Fruit fly (Drosophila melanogaster) whole organism, embryonic: ENCODE measurements around the gene Kal1.

Experiments used
- Abd-B ChIP-seq: fragments of 200-800 bp; sonication (Bioruptor generic); optimal IDR thresholded peaks from 2 replicates; lab custom pipeline; 2018; ENCODE audit warnings: missing biosample characterization, mild to moderate bottlenecking, missing genetic modification characterization, moderate library complexity
- Antp ChIP-seq: fragments of 200-800 bp; sonication (Bioruptor generic); optimal IDR thresholded peaks from 3 replicates; lab custom pipeline; 2016; ENCODE audit warnings: missing biosample characterization, missing genetic modification characterization
- B-H2 ChIP-seq: fragments of 200-800 bp; sonication (Bioruptor generic); optimal IDR thresholded peaks from 2 replicates; lab custom pipeline; 2018; ENCODE audit warnings: missing biosample characterization, mild to moderate bottlenecking, missing genetic modification characterization
- CG10321 ChIP-seq: fragments of 200-800 bp; sonication (Bioruptor generic); IDR thresholded peaks from 2 replicates; pipeline ENCODE4 v1.3.6; 2022; ENCODE audit warnings: missing biosample characterization, missing genetic modification characterization
- CG10959 ChIP-seq: fragments of 200-800 bp; sonication (Bioruptor generic); IDR thresholded peaks from 2 replicates; pipeline ENCODE4 v1.3.6; 2022; ENCODE audit warnings: missing biosample characterization, missing genetic modification characterization
- CG11696 ChIP-seq: fragments of 200-800 bp; sonication (Bioruptor generic); IDR thresholded peaks from 2 replicates; pipeline ENCODE4 v1.3.6; 2022; ENCODE audit warnings: missing biosample characterization, missing genetic modification characterization
- CG12299 ChIP-seq: fragments of 200-800 bp; sonication (Bioruptor generic); optimal IDR thresholded peaks from 2 replicates; lab custom pipeline; 2018; ENCODE audit warnings: missing biosample characterization, mild to moderate bottlenecking, missing genetic modification characterization
- CG1233 ChIP-seq: fragments of 200-800 bp; sonication (Bioruptor generic); optimal IDR thresholded peaks from 4 replicates; lab custom pipeline; 2018; ENCODE audit warnings: missing biosample characterization, mild to moderate bottlenecking, missing genetic modification characterization
- CG12769 ChIP-seq: fragments of 200-800 bp; sonication (Bioruptor generic); optimal IDR thresholded peaks from 2 replicates; lab custom pipeline; 2019; ENCODE audit warnings: missing biosample characterization, mild to moderate bottlenecking, missing genetic modification characterization, moderate library complexity
- CG13296 ChIP-seq: fragments of 200-800 bp; sonication (Bioruptor generic); optimal IDR thresholded peaks from 3 replicates; lab custom pipeline; 2018; ENCODE audit warnings: missing biosample characterization, mild to moderate bottlenecking, missing genetic modification characterization
- CG17568 ChIP-seq: fragments of 200-800 bp; sonication (Bioruptor generic); optimal IDR thresholded peaks from 2 replicates; lab custom pipeline; 2018; ENCODE audit warnings: missing biosample characterization, mild to moderate bottlenecking, missing genetic modification characterization, moderate library complexity
- CG18011 ChIP-seq: fragments of 200-800 bp; sonication (Bioruptor generic); optimal IDR thresholded peaks from 2 replicates; lab custom pipeline; 2017; ENCODE audit warnings: missing biosample characterization, missing genetic modification characterization, mild to moderate bottlenecking, moderate library complexity, missing genotype
- CG2120 ChIP-seq: fragments of 200-800 bp; sonication (Bioruptor generic); optimal IDR thresholded peaks from 3 replicates; lab custom pipeline; 2016; ENCODE audit warnings: missing biosample characterization, missing genetic modification characterization
- CG31365 ChIP-seq: fragments of 200-800 bp; sonication (Bioruptor generic); optimal IDR thresholded peaks from 2 replicates; lab custom pipeline; 2018; ENCODE audit warnings: missing biosample characterization, mild to moderate bottlenecking, missing genetic modification characterization
- CG6854 ChIP-seq: fragments of 200-800 bp; sonication (Bioruptor generic); optimal IDR thresholded peaks from 3 replicates; lab custom pipeline; 2017; ENCODE audit warnings: missing biosample characterization, mild to moderate bottlenecking, missing genetic modification characterization
- CG7786 ChIP-seq: fragments of 200-800 bp; sonication (Bioruptor generic); optimal IDR thresholded peaks from 2 replicates; lab custom pipeline; 2016; ENCODE audit warnings: missing biosample characterization, missing genetic modification characterization
- CG9876 ChIP-seq: fragments of 200-800 bp; sonication (Bioruptor generic); optimal IDR thresholded peaks from 2 replicates; lab custom pipeline; 2016; ENCODE audit warnings: missing biosample characterization, missing genetic modification characterization
- Eip74EF ChIP-seq, 2 experiments: fragments of 200-800 bp in 1 of 2; fragments of >200 bp in 1 of 2; sonication (Bioruptor generic) in 1 of 2; optimal IDR thresholded peaks; 2 replicates each; lab custom pipeline; 2017 to 2019; ENCODE audit warnings: missing biosample characterization in 2 of 2, missing genetic modification characterization in 2 of 2, mild to moderate bottlenecking in 1 of 2, moderate library complexity in 1 of 2
- Hmx ChIP-seq: fragments of 200-800 bp; sonication (Bioruptor generic); optimal IDR thresholded peaks from 2 replicates; lab custom pipeline; 2016; ENCODE audit warnings: missing biosample characterization, missing genetic modification characterization
- Lim3 ChIP-seq: fragments of 200-800 bp; sonication (Bioruptor generic); IDR thresholded peaks from 2 replicates; pipeline ENCODE4 v1.3.6; 2022; ENCODE audit warnings: missing biosample characterization, missing genetic modification characterization
- NFAT ChIP-seq: fragments of 200-800 bp; sonication (Bioruptor generic); IDR thresholded peaks from 2 replicates; pipeline ENCODE4 v1.3.6; 2022; ENCODE audit warnings: missing biosample characterization, missing genetic modification characterization
- chm ChIP-seq: fragments of 200-800 bp; sonication (Bioruptor generic); IDR thresholded peaks from 2 replicates; pipeline ENCODE4 v1.3.6; 2022; ENCODE audit warnings: missing biosample characterization, missing genetic modification characterization
- cwo ChIP-seq: fragments of 200-800 bp; sonication (Bioruptor generic); optimal IDR thresholded peaks from 3 replicates; lab custom pipeline; 2017; ENCODE audit warnings: missing biosample characterization, missing genetic modification characterization, mild to moderate bottlenecking, moderate library complexity, missing genetic modification reagents
- exex ChIP-seq: fragments of 200-800 bp; sonication (Bioruptor generic); optimal IDR thresholded peaks from 4 replicates; lab custom pipeline; 2018; ENCODE audit warnings: missing biosample characterization, mild to moderate bottlenecking, missing genetic modification characterization, moderate library complexity
- fd102C ChIP-seq: fragments of 200-800 bp; sonication (Bioruptor generic); optimal IDR thresholded peaks from 2 replicates; lab custom pipeline; 2018; ENCODE audit warnings: missing biosample characterization, mild to moderate bottlenecking, missing genetic modification characterization, moderate library complexity
- fd64A ChIP-seq: fragments of 200-800 bp; sonication (Bioruptor generic); optimal IDR thresholded peaks from 3 replicates; lab custom pipeline; 2018; ENCODE audit warnings: missing biosample characterization, mild to moderate bottlenecking, missing genetic modification characterization
- gem ChIP-seq: fragments of 200-800 bp; sonication (Bioruptor generic); optimal IDR thresholded peaks from 2 replicates; lab custom pipeline; 2019; ENCODE audit warnings: missing biosample characterization, mild to moderate bottlenecking, missing genetic modification characterization, moderate library complexity
- gro ChIP-seq: fragments of 200-800 bp; sonication (Bioruptor generic); optimal IDR thresholded peaks from 2 replicates; lab custom pipeline; 2016; ENCODE audit warnings: missing biosample characterization, missing genetic modification characterization
- hkb ChIP-seq, 2 experiments: fragments of 200-800 bp in 1 of 2; fragments of >200 bp in 1 of 2; sonication (Bioruptor generic) in 1 of 2; IDR thresholded peaks in 1 of 2; optimal IDR thresholded peaks in 1 of 2; 2 replicates each; pipeline versions ENCODE4 v1.3.6 to Lab custom; 2017 to 2022; ENCODE audit warnings: missing biosample characterization in 1 of 2, missing genetic modification characterization in 1 of 2
- jumu ChIP-seq: fragments of 200-800 bp; sonication (Bioruptor generic); optimal IDR thresholded peaks from 3 replicates; lab custom pipeline; 2016; ENCODE audit warnings: missing biosample characterization, missing genetic modification characterization
- lab ChIP-seq: fragments of 200-800 bp; sonication (Bioruptor generic); optimal IDR thresholded peaks from 3 replicates; lab custom pipeline; 2017; ENCODE audit warnings: missing biosample characterization, missing genetic modification characterization, mild to moderate bottlenecking, moderate library complexity, missing genetic modification reagents
- mirr ChIP-seq: fragments of 200-800 bp; sonication (Bioruptor generic); optimal IDR thresholded peaks from 3 replicates; lab custom pipeline; 2018; ENCODE audit warnings: missing biosample characterization, mild to moderate bottlenecking, missing genetic modification characterization
- row ChIP-seq: fragments of 200-800 bp; sonication (Bioruptor generic); IDR thresholded peaks from 3 replicates; pipeline ENCODE4 v1.3.6; 2022; ENCODE audit warnings: missing biosample characterization, missing genetic modification characterization
- scrt ChIP-seq: fragments of 200-800 bp; sonication (Bioruptor generic); optimal IDR thresholded peaks from 2 replicates; lab custom pipeline; 2018; ENCODE audit warnings: missing biosample characterization, mild to moderate bottlenecking, missing genetic modification characterization, moderate library complexity
- sens ChIP-seq: fragments of 200-800 bp; sonication (Bioruptor generic); peaks from one replicate; lab custom pipeline; 2016; ENCODE audit warnings: missing biosample characterization, missing genetic modification characterization
- sob ChIP-seq: fragments of 200-800 bp; sonication (Bioruptor generic); IDR thresholded peaks from 2 replicates; pipeline ENCODE4 v1.3.6; 2022; ENCODE audit warnings: missing biosample characterization, missing genetic modification characterization
- vfl ChIP-seq: fragments of 200-800 bp; sonication (Bioruptor generic); optimal IDR thresholded peaks from 2 replicates; lab custom pipeline; 2016; ENCODE audit warnings: missing biosample characterization, missing genetic modification characterization

Kal1 gene

DNA sequence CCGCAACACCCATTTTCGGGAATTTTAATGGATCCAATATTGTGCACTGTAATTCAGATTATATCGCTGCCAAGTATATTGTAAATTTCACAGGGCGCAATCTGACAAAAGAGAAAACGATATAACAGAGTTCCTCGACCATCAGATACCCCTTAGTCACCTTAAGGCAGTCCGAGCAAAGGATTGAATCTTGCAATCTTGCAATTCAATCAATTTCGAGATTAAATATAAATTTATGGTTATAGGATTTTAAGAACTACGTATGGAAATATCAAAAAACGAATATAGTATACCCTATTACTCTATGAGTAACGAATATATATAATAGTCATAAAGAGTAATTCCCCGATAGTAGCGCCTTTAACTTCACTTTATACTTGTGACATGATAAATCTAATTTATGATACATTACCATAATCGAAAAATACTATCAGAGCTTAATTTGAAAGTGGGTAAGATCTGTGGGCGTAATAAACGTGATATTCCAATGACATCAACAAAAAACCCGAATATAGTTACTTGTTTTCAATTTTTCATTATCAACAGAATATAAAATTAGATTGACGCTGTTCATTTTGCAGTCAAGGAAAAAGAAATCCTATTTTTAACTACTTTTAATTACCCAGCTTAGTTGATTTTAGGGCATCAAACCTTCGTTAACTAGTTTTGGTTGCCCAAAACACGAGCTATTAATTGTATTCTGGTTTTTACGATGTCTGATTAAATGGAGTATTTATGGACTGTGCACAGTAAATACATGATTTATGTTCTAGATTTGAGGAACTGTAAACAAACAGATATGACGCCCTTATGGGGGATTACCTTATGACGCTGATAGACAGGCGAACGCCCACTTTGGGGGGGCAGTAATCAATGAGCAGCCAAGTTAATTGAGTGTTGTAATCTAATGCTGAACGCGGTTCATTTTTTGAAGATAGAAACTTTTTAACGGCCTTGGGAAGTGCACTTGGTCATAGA lies 2.4 kb upstream of the Kal1 start (continued):
- TF ChIP-seq mirr (GFP tag; lab: Kevin White, UChicago) = peak; percentile 72
- TF ChIP-seq CG2120 = no peak
- TF ChIP-seq hkb (optimal IDR thresholded peaks at IDR 0.05; lab: Kevin White, UChicago) = no peak
- TF ChIP-seq hkb (GFP tag; IDR thresholded peaks at IDR 0.05; lab: Robert Waterston, UW) = no peak
- peak; percentile 1 for TF ChIP-seq gem (tag; lab: Kevin White, UChicago)
- peak; percentile 3 for TF ChIP-seq B-H2 (GFP tag; lab: Kevin White, UChicago)
- peak in 1 of 2 experiments; percentile 6 for TF ChIP-seq Eip74EF (GFP tag; optimal IDR thresholded peaks at IDR 0.05; lab: Kevin White, UChicago)
- no peak for TF ChIP-seq Hmx (GFP tag; lab: Kevin White, UChicago)
- peak; percentile 3 for TF ChIP-seq Abd-B (GFP tag; lab: Kevin White, UChicago)
- TF ChIP-seq cwo (GFP tag; lab: Kevin White, UChicago) = peak; percentile 22
- peak; percentile 20 for TF ChIP-seq CG13296 (GFP tag; lab: Kevin White, UChicago)
- TF ChIP-seq CG17568 (GFP tag; lab: Kevin White, UChicago) = peak; percentile 41
- TF ChIP-seq NFAT (GFP tag; lab: Robert Waterston, UW) = no peak
- no peak for TF ChIP-seq CG12769 (tag; lab: Kevin White, UChicago)
- peak; percentile 33 for TF ChIP-seq gro (GFP tag; lab: Kevin White, UChicago)
- peak; percentile 19; the same call in 1 of the 3 replicates for TF ChIP-seq row
- TF ChIP-seq sens (GFP tag; lab: Kevin White, UChicago) = peak; percentile 58
- peak; percentile 95 for TF ChIP-seq exex (tag; lab: Kevin White, UChicago)
- TF ChIP-seq lab (GFP tag; lab: Kevin White, UChicago) = peak; percentile 52
- no peak for TF ChIP-seq CG10321 (GFP tag; lab: Robert Waterston, UW)
- no peak for TF ChIP-seq CG6854 (GFP tag; lab: Kevin White, UChicago)

dm6 chr3R:24139646-24140130 lies 1.5 kb upstream of the Kal1 start:
- TF ChIP-seq sob (GFP tag; lab: Robert Waterston, UW) (no peak), CG12299 (tag; lab: Kevin White, UChicago) (no peak), CG7786 (GFP tag; lab: Kevin White, UChicago) (no peak), scrt (GFP tag; lab: Kevin White, UChicago) (no peak), CG18011 (no peak), CG9876 (no peak), CG11696 (GFP tag; lab: Robert Waterston, UW) (no peak), jumu (no peak), CG10959 (GFP tag; lab: Robert Waterston, UW) (no peak), Antp (GFP tag; lab: Kevin White, UChicago) (no peak), chm (GFP tag; lab: Robert Waterston, UW) (no peak), CG1233 (GFP tag; lab: Kevin White, UChicago) (no peak), vfl (GFP tag; lab: Kevin White, UChicago) (no peak), CG31365 (tag; lab: Kevin White, UChicago) (no peak), Lim3 (GFP tag; lab: Robert Waterston, UW) (no peak), fd102C (GFP tag; lab: Kevin White, UChicago) (no peak), lab (GFP tag; lab: Kevin White, UChicago) (no peak), fd64A (no peak)
- TF ChIP-seq, all 482 proteins: peak for 0
